Fruit fly (Drosophila melanogaster) whole organism, wandering third instar larva: Measurements from ENCODE around the gene Spag1.

Experiments
- Abd-B ChIP-seq: fragments of >200 bp; optimal IDR thresholded peaks from 2 replicates; lab custom pipeline; 2017; ENCODE audit warnings: missing biosample characterization, missing genetic modification characterization
- CG32264 ChIP-seq: fragments of 200-800 bp; sonication (Bioruptor generic); optimal IDR thresholded peaks from 2 replicates; lab custom pipeline; 2016; ENCODE audit warnings: missing biosample characterization, missing genetic modification characterization
- CG9705 ChIP-seq: fragments of 200-800 bp; sonication (Bioruptor generic); optimal IDR thresholded peaks from 2 replicates; lab custom pipeline; 2018; ENCODE audit warnings: missing biosample characterization, mild to moderate bottlenecking, missing genetic modification characterization
- CrebA ChIP-seq: fragments of 200-800 bp; sonication (Bioruptor generic); optimal IDR thresholded peaks from 2 replicates; lab custom pipeline; 2016; ENCODE audit warnings: missing biosample characterization, mild to moderate bottlenecking, missing genetic modification characterization, borderline replicate concordance
- Dfd ChIP-seq: fragments of >200 bp; optimal IDR thresholded peaks from 2 replicates; lab custom pipeline; 2017; ENCODE audit warnings: missing biosample characterization, missing genetic modification characterization
- Dif ChIP-seq: fragments of 200-275, 200-300 bp; sonication (Bioruptor generic); optimal IDR thresholded peaks from 2 replicates; lab custom pipeline; 2018; ENCODE audit warnings: missing biosample characterization, missing genetic modification characterization; ENCODE audit not compliant: partially characterized antibody
- GATAd ChIP-seq: sonication (Bioruptor generic); optimal IDR thresholded peaks from 2 replicates; lab custom pipeline; 2016; ENCODE audit warnings: missing biosample characterization, missing genetic modification characterization
- HLH106 ChIP-seq: fragments of 200-800 bp; optimal IDR thresholded peaks from 3 replicates; lab custom pipeline; 2019; ENCODE audit warnings: missing biosample characterization, mild to moderate bottlenecking, missing genetic modification characterization, moderate library complexity
- Hnf4 ChIP-seq: fragments of 200-800 bp; sonication (Bioruptor generic); optimal IDR thresholded peaks from 2 replicates; lab custom pipeline; 2016; ENCODE audit warnings: missing biosample characterization, mild to moderate bottlenecking, missing genetic modification characterization
- Hr78 ChIP-seq: fragments of >200 bp; optimal IDR thresholded peaks from 2 replicates; lab custom pipeline; 2017; ENCODE audit warnings: missing biosample characterization, missing genetic modification characterization
- Hr83 ChIP-seq: fragments of 200-300 bp; sonication (Bioruptor generic); optimal IDR thresholded peaks from 2 replicates; lab custom pipeline; 2016; ENCODE audit warnings: missing biosample characterization, mild to moderate bottlenecking, missing genetic modification characterization, moderate library complexity; ENCODE audit not compliant: poor library complexity, severe bottlenecking
- Jra ChIP-seq: sonication (Bioruptor generic); optimal IDR thresholded peaks from 2 replicates; lab custom pipeline; 2016; ENCODE audit warnings: missing biosample characterization, missing genetic modification characterization
- Mio ChIP-seq: sonication (Bioruptor generic); optimal IDR thresholded peaks from 2 replicates; lab custom pipeline; 2016; ENCODE audit warnings: missing biosample characterization, missing genetic modification characterization
- Myc ChIP-seq: fragments of >200 bp; optimal IDR thresholded peaks from 2 replicates; lab custom pipeline; 2017
- N ChIP-seq: fragments of >200 bp; optimal IDR thresholded peaks from 2 replicates; lab custom pipeline; 2018; ENCODE audit warnings: missing biosample characterization, missing external identifiers, missing genetic modification characterization
- OdsH ChIP-seq: fragments of 200-800 bp; sonication (Bioruptor generic); optimal IDR thresholded peaks from 2 replicates; lab custom pipeline; 2016; ENCODE audit warnings: missing biosample characterization, mild to moderate bottlenecking, missing genetic modification characterization
- Rel ChIP-seq, 2 experiments: fragments of 200-800 bp; sonication (Bioruptor generic) in 1 of 2; optimal IDR thresholded peaks; 2 replicates in 1 of 2; 3 replicates in 1 of 2; lab custom pipeline; 2016 to 2019; ENCODE audit warnings: mild to moderate bottlenecking in 2 of 2, missing biosample characterization in 2 of 2, missing genetic modification characterization in 2 of 2, moderate library complexity in 1 of 2
- Sp1 ChIP-seq: fragments of 200-800 bp; sonication (Bioruptor generic); optimal IDR thresholded peaks from 3 replicates; lab custom pipeline; 2019; ENCODE audit warnings: missing biosample characterization, mild to moderate bottlenecking, missing genetic modification characterization, moderate library complexity
- Vsx2 ChIP-seq: fragments of 200-300, 225-300 bp; sonication (Bioruptor generic); optimal IDR thresholded peaks from 2 replicates; lab custom pipeline; 2018; ENCODE audit warnings: missing biosample characterization, missing genetic modification characterization; ENCODE audit not compliant: partially characterized antibody
- br ChIP-seq: fragments of 200-800 bp; sonication (Bioruptor generic); optimal IDR thresholded peaks from 2 replicates; lab custom pipeline; 2016; ENCODE audit warnings: missing biosample characterization, missing genetic modification characterization
- brk ChIP-seq: fragments of 200-800 bp; sonication (Bioruptor generic); optimal IDR thresholded peaks from 2 replicates; lab custom pipeline; 2016; ENCODE audit warnings: missing biosample characterization, mild to moderate bottlenecking, missing genetic modification characterization
- dl ChIP-seq, 2 experiments: fragments of 175-275, 200-275 bp in 1 of 2; fragments of 200-275 bp in 1 of 2; sonication (Bioruptor generic); optimal IDR thresholded peaks; lab custom pipeline; 2018; ENCODE audit warnings: mild to moderate bottlenecking in 2 of 2, missing biosample characterization in 2 of 2, missing genetic modification characterization in 2 of 2, moderate library complexity in 2 of 2; ENCODE audit not compliant: partially characterized antibody in 2 of 2, insufficient read depth in 1 of 2
- dmrt93B ChIP-seq: fragments of 200-800 bp; sonication (Bioruptor generic); optimal IDR thresholded peaks from 2 replicates; lab custom pipeline; 2018; ENCODE audit warnings: missing biosample characterization, mild to moderate bottlenecking, missing genetic modification characterization
- dsf ChIP-seq: sonication (Bioruptor generic); optimal IDR thresholded peaks from 2 replicates; lab custom pipeline; 2016; ENCODE audit warnings: missing biosample characterization, missing genetic modification characterization, borderline replicate concordance
- ey ChIP-seq: fragments of 200-800 bp; sonication (Bioruptor generic); optimal IDR thresholded peaks from 2 replicates; lab custom pipeline; 2016; ENCODE audit warnings: missing biosample characterization, missing genetic modification characterization
- foxo ChIP-seq, 2 experiments: fragments of 200-800 bp; sonication (Bioruptor generic); optimal IDR thresholded peaks; 2 replicates in 1 of 2; 3 replicates in 1 of 2; lab custom pipeline; 2016 to 2017; ENCODE audit warnings: missing biosample characterization in 2 of 2, missing genetic modification characterization in 2 of 2
- fru ChIP-seq: fragments of 200-800 bp; sonication (Bioruptor generic); optimal IDR thresholded peaks from 3 replicates; lab custom pipeline; 2016; ENCODE audit warnings: missing biosample characterization, mild to moderate bottlenecking, missing genetic modification characterization
- h ChIP-seq: fragments of 200-800 bp; sonication (Bioruptor generic); optimal IDR thresholded peaks from 3 replicates; lab custom pipeline; 2016; ENCODE audit warnings: missing biosample characterization, mild to moderate bottlenecking, missing genetic modification characterization
- jim ChIP-seq: fragments of 175-275, 200-325 bp; sonication (Bioruptor generic); optimal IDR thresholded peaks from 2 replicates; lab custom pipeline; 2016; ENCODE audit warnings: missing biosample characterization, mild to moderate bottlenecking, missing genetic modification characterization
- lola ChIP-seq: fragments of >200 bp; optimal IDR thresholded peaks from 2 replicates; lab custom pipeline; 2017; ENCODE audit warnings: missing biosample characterization, missing genetic modification characterization
- pan ChIP-seq: fragments of >200 bp; optimal IDR thresholded peaks from 2 replicates; lab custom pipeline; 2017
- psq ChIP-seq: fragments of 200-800 bp; sonication (Bioruptor generic); optimal IDR thresholded peaks from 3 replicates; lab custom pipeline; 2017; ENCODE audit warnings: missing biosample characterization, mild to moderate bottlenecking, missing genetic modification characterization, moderate library complexity
- rgr ChIP-seq: fragments of 200-800 bp; sonication (Bioruptor generic); optimal IDR thresholded peaks from 3 replicates; lab custom pipeline; 2016; ENCODE audit warnings: missing biosample characterization, mild to moderate bottlenecking, missing genetic modification characterization
- sage ChIP-seq: fragments of 200-800 bp; sonication (Bioruptor generic); optimal IDR thresholded peaks from 2 replicates; lab custom pipeline; 2016; ENCODE audit warnings: missing biosample characterization, mild to moderate bottlenecking, missing genetic modification characterization
- sv ChIP-seq: fragments of 200-800 bp; sonication (Bioruptor generic); optimal IDR thresholded peaks from 3 replicates; lab custom pipeline; 2016; ENCODE audit warnings: missing biosample characterization, missing genetic modification characterization
- tai ChIP-seq: sonication (Bioruptor generic); optimal IDR thresholded peaks from 2 replicates; lab custom pipeline; 2016; ENCODE audit warnings: missing biosample characterization, missing genetic modification characterization
- usp ChIP-seq: fragments of >200 bp; optimal IDR thresholded peaks from 2 replicates; lab custom pipeline; 2017; ENCODE audit warnings: missing biosample characterization, missing genetic modification characterization
- woc ChIP-seq: sonication (Bioruptor generic); optimal IDR thresholded peaks from 2 replicates; lab custom pipeline; 2016; ENCODE audit warnings: missing biosample characterization, mild to moderate bottlenecking, missing genetic modification characterization

Spag1 gene

DNA sequence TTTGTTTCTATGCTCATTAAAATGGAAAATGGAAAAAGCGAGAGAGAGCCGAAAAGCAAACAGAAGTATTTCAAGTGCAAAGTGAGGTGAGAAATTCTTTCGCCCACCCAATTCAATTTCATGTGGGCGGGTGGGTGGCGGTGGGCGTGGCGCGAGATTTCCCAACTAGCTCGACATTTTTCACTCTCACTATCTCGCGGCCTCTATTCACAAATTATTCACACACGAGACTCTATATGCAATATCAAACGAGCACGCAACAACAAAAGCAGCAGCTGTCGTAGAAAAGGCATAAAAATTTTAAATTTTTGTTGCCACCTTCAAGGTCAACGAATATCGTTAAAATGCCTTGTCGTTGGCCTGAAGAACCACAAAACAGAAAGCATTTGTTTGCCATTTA lies 28.8 kb upstream of the Spag1 start:
- no peak for TF ChIP-seq jim (GFP tag; lab: Kevin White, UChicago)
- no peak for TF ChIP-seq sage (GFP tag; lab: Kevin White, UChicago)
- no peak for TF ChIP-seq pan (lab: Kevin White, UChicago)
- no peak for TF ChIP-seq dsf (GFP tag; lab: Kevin White, UChicago)
- TF ChIP-seq h (GFP tag; lab: Kevin White, UChicago) = no peak
- no peak for TF ChIP-seq Myc (lab: Kevin White, UChicago)
- TF ChIP-seq dl (GFP tag; optimal IDR thresholded peaks at IDR 0.05; lab: Kevin White, UChicago; ENCODE audit: insufficient read depth in 1 of 2, partially characterized antibody in 2 of 2) = no peak
- no peak for TF ChIP-seq rgr (GFP tag; lab: Kevin White, UChicago)
- TF ChIP-seq sv (GFP tag; lab: Kevin White, UChicago) = no peak
- no peak for TF ChIP-seq psq
- TF ChIP-seq Hr83 (GFP tag; lab: Kevin White, UChicago) = no peak
- TF ChIP-seq Hr78 (GFP tag; lab: Kevin White, UChicago) = no peak
- TF ChIP-seq OdsH (GFP tag; lab: Kevin White, UChicago) = no peak
- TF ChIP-seq lola (GFP tag; lab: Kevin White, UChicago) = no peak
- TF ChIP-seq Jra (GFP tag; lab: Kevin White, UChicago) = no peak
- no peak for TF ChIP-seq Abd-B
- TF ChIP-seq fru = no peak
- no peak for TF ChIP-seq Vsx2 (GFP tag; lab: Kevin White, UChicago)
- TF ChIP-seq, all 38 proteins: peak for 0

- TF ChIP-seq Mio (GFP tag; lab: Kevin White, UChicago) (no peak), foxo (GFP tag; optimal IDR thresholded peaks at IDR 0.05; lab: Kevin White, UChicago) (peak in 1 of 2 experiments; percentile 52), psq (peak; percentile 3), HLH106 (tag; lab: Kevin White, UChicago) (peak; percentile 52), usp (GFP tag; lab: Kevin White, UChicago) (no peak), br (peak; percentile 54), OdsH (GFP tag; lab: Kevin White, UChicago) (peak; percentile 18), Hnf4 (peak; percentile 47), woc (GFP tag; lab: Kevin White, UChicago) (peak; percentile 31), pan (lab: Kevin White, UChicago) (no peak), h (GFP tag; lab: Kevin White, UChicago) (peak; percentile 64), fru (peak; percentile 59), ey (GFP tag; lab: Kevin White, UChicago) (peak; percentile 40), Sp1 (peak; percentile 25), rgr (GFP tag; lab: Kevin White, UChicago) (peak; percentile 53), dmrt93B (GFP tag; lab: Kevin White, UChicago) (peak; percentile 56), CG9705 (GFP tag; lab: Kevin White, UChicago) (peak; percentile 22), Dfd (no peak), CG32264 (GFP tag; lab: Kevin White, UChicago) (peak; percentile 27)
These were observed 23.7 kb upstream of the Spag1 start for dm6 chr3R:26923830-26924333.

- TF ChIP-seq pan (lab: Kevin White, UChicago) (no peak), rgr (GFP tag; lab: Kevin White, UChicago) (no peak), OdsH (GFP tag; lab: Kevin White, UChicago) (no peak), br (no peak), Jra (GFP tag; lab: Kevin White, UChicago) (no peak), Vsx2 (GFP tag; lab: Kevin White, UChicago) (no peak), Rel (GFP tag; optimal IDR thresholded peaks at IDR 0.05; lab: Kevin White, UChicago) (no peak), Rel (tag; optimal IDR thresholded peaks at IDR 0.05; lab: Kevin White, UChicago) (no peak), Mio (GFP tag; lab: Kevin White, UChicago) (no peak), CG9705 (GFP tag; lab: Kevin White, UChicago) (no peak), N (no peak), Sp1 (no peak)
These were observed 21.2 kb upstream of the Spag1 start for dm6 chr3R:26926477-26926876.

DNA sequence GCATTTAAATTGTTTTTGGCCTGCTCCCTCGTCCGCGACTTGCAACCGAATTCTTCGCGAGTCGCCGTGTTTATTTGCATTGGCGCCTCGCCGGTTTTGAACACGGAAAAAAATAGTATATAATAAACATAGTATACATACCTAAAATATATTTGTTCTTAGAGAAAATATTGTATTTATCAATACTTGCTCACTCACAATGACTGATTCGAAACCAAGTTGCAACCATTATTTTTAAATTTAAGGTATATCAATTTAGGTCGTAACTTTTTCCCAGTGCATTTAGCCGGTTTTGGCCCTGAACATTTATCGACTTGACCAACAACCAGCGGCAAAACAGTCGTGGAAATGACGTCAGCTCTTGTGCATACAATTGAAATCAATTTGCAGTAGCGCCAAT lies 19.2 kb upstream of the Spag1 start:
- TF ChIP-seq dl (GFP tag; optimal IDR thresholded peaks at IDR 0.05; lab: Kevin White, UChicago; ENCODE audit: insufficient read depth in 1 of 2, partially characterized antibody in 2 of 2) = no peak
- TF ChIP-seq tai (GFP tag; lab: Kevin White, UChicago) = peak; percentile 79
- TF ChIP-seq CrebA (GFP tag; lab: Kevin White, UChicago) = no peak
- TF ChIP-seq CG32264 (GFP tag; lab: Kevin White, UChicago) = peak; percentile 56
- TF ChIP-seq Dif (GFP tag; lab: Kevin White, UChicago) = no peak
- peak; percentile 77 for TF ChIP-seq sage (GFP tag; lab: Kevin White, UChicago)
- TF ChIP-seq N = no peak
- peak; percentile 86 for TF ChIP-seq h (GFP tag; lab: Kevin White, UChicago)
- no peak for TF ChIP-seq GATAd (GFP tag; lab: Kevin White, UChicago)
- no peak for TF ChIP-seq Myc (lab: Kevin White, UChicago)
- peak; percentile 77 for TF ChIP-seq CG9705 (GFP tag; lab: Kevin White, UChicago)
- TF ChIP-seq Abd-B = no peak
- no peak for TF ChIP-seq Dfd
- TF ChIP-seq br = peak; percentile 81
- no peak for TF ChIP-seq jim (GFP tag; lab: Kevin White, UChicago)
- peak; percentile 74 for TF ChIP-seq Rel (GFP tag; optimal IDR thresholded peaks at IDR 0.05; lab: Kevin White, UChicago)
- peak; percentile 62 for TF ChIP-seq Rel (tag; optimal IDR thresholded peaks at IDR 0.05; lab: Kevin White, UChicago)
- TF ChIP-seq Hr78 (GFP tag; lab: Kevin White, UChicago) = no peak
- peak; percentile 96 for TF ChIP-seq Sp1
- TF ChIP-seq woc (GFP tag; lab: Kevin White, UChicago) = peak; percentile 53
- no peak for TF ChIP-seq lola (GFP tag; lab: Kevin White, UChicago)
- TF ChIP-seq Vsx2 (GFP tag; lab: Kevin White, UChicago) = no peak
- TF ChIP-seq brk (GFP tag; lab: Kevin White, UChicago) = peak; percentile 88
- peak; percentile 14 for TF ChIP-seq Hr83 (GFP tag; lab: Kevin White, UChicago)
- no peak for TF ChIP-seq Mio (GFP tag; lab: Kevin White, UChicago)
- no peak for TF ChIP-seq usp (GFP tag; lab: Kevin White, UChicago)
- TF ChIP-seq rgr (GFP tag; lab: Kevin White, UChicago) = peak; percentile 95
